Worm (Caenorhabditis elegans) whole organism, L1 larva: ENCODE measurements around the gene srg-55.
A peak's percentile ranks its signal among the peaks of the same experiment; 100 is the strongest.

ENCODE experiments used
- C04F5.9 ChIP-seq: sonication (generic microtip); optimal IDR thresholded peaks from 2 replicates; lab custom pipeline; 2016; ENCODE audit warnings: missing genetic modification characterization, missing compliant biosample characterization
- C16A3.4 ChIP-seq: fragments of 150-350 bp; optimal IDR thresholded peaks from 2 replicates; lab custom pipeline; 2014; ENCODE audit warnings: missing biosample characterization, missing genetic modification characterization
- alr-1 ChIP-seq: fragments of 200-800 bp; sonication (Bioruptor generic); optimal IDR thresholded peaks from 2 replicates; lab custom pipeline; 2018; ENCODE audit warnings: borderline replicate concordance, mild to moderate bottlenecking, missing genetic modification characterization, missing compliant biosample characterization
- ama-1 ChIP-seq: fragments of 150-350 bp; optimal IDR thresholded peaks from 2 replicates; lab custom pipeline; 2014
- blmp-1 ChIP-seq: fragments of 150-350 bp; optimal IDR thresholded peaks from 2 replicates; lab custom pipeline; 2014; ENCODE audit warnings: missing biosample characterization, missing genetic modification characterization
- ceh-88 ChIP-seq: fragments of 200-800 bp; sonication (Bioruptor generic); IDR thresholded peaks from 2 replicates; pipeline ENCODE4 v1.3.6; 2022; ENCODE audit warnings: missing genetic modification characterization, missing compliant biosample characterization
- ceh-90 ChIP-seq: sonication (generic microtip); optimal IDR thresholded peaks from 2 replicates; lab custom pipeline; 2016; ENCODE audit warnings: missing genetic modification characterization, missing compliant biosample characterization
- dpl-1 ChIP-seq, 3 experiments: fragments of 150-350 bp in 2 of 3; sonication (generic microtip) in 1 of 3; optimal IDR thresholded peaks; 2 replicates each; lab custom pipeline; 2014 to 2017; ENCODE audit warnings: missing biosample characterization in 3 of 3, missing genetic modification characterization in 3 of 3, missing genetic modification reagents in 3 of 3
- dsc-1 ChIP-seq: sonication (generic microtip); optimal IDR thresholded peaks from 2 replicates; lab custom pipeline; 2016; ENCODE audit warnings: mild to moderate bottlenecking, missing genetic modification characterization, missing compliant biosample characterization
- efl-1 ChIP-seq, 4 experiments: fragments of 150-350 bp; optimal IDR thresholded peaks in 3 of 4; peaks in 1 of 4; 1 replicate in 1 of 4; 2 replicates in 3 of 4; lab custom pipeline; 2014; ENCODE audit warnings: missing biosample characterization in 2 of 4, missing genetic modification characterization in 2 of 4, missing genetic modification reagents in 2 of 4
- egl-27 ChIP-seq, 2 experiments: fragments of 150-350 bp in 1 of 2; sonication (generic microtip); optimal IDR thresholded peaks; 3 replicates each; lab custom pipeline; 2017 to 2018; ENCODE audit warnings: missing biosample characterization in 2 of 2, missing genetic modification characterization in 2 of 2, missing genetic modification reagents in 2 of 2
- elt-2 ChIP-seq: sonication (generic microtip); optimal IDR thresholded peaks from 2 replicates; lab custom pipeline; 2016; ENCODE audit warnings: missing genetic modification characterization, mild to moderate bottlenecking, inconsistent platforms, missing compliant biosample characterization, missing genetic modification reagents
- ets-5 ChIP-seq: fragments of 200-800 bp; sonication (Bioruptor generic); IDR thresholded peaks from 2 replicates; pipeline ENCODE4 v1.3.6; 2022; ENCODE audit warnings: missing genetic modification characterization, missing compliant biosample characterization
- fkh-10 ChIP-seq: sonication (generic microtip); optimal IDR thresholded peaks from 2 replicates; lab custom pipeline; 2017; ENCODE audit warnings: missing biosample characterization, missing genetic modification reagents, missing genetic modification characterization
- fkh-8 ChIP-seq: sonication (generic microtip); optimal IDR thresholded peaks from 2 replicates; lab custom pipeline; 2016; ENCODE audit warnings: mild to moderate bottlenecking, missing genetic modification characterization, missing compliant biosample characterization
- hlh-17 ChIP-seq: fragments of 200-800 bp; sonication (Bioruptor generic); optimal IDR thresholded peaks from 2 replicates; lab custom pipeline; 2018; ENCODE audit warnings: missing genetic modification characterization, mild to moderate bottlenecking, missing compliant biosample characterization, moderate library complexity, borderline replicate concordance
- hpl-2 ChIP-seq: fragments of 150-350 bp; optimal IDR thresholded peaks from 2 replicates; lab custom pipeline; 2014; ENCODE audit warnings: missing biosample characterization, missing genetic modification reagents, missing genetic modification characterization
- isw-1 ChIP-seq: fragments of 200-800 bp; sonication (Bioruptor generic); IDR thresholded peaks from 2 replicates; pipeline ENCODE4 v1.3.6; 2022; ENCODE audit warnings: missing genetic modification characterization, missing compliant biosample characterization
- lin-14 ChIP-seq: fragments of 200-800 bp; sonication (Bioruptor generic); optimal IDR thresholded peaks from 2 replicates; lab custom pipeline; 2018; ENCODE audit warnings: mild to moderate bottlenecking, missing genetic modification characterization, moderate library complexity, missing compliant biosample characterization
- lin-35 ChIP-seq, 2 experiments: fragments of 150-350 bp; optimal IDR thresholded peaks; 2 replicates each; lab custom pipeline; 2014; ENCODE audit warnings: missing biosample characterization in 2 of 2, missing genetic modification characterization in 2 of 2, missing genetic modification reagents in 2 of 2
- lsy-2 ChIP-seq, 2 experiments: fragments of 150-350 bp; optimal IDR thresholded peaks; 2 replicates each; lab custom pipeline; 2014; ENCODE audit warnings: missing biosample characterization in 2 of 2, missing genetic modification characterization in 2 of 2
- mdl-1 ChIP-seq, 2 experiments: fragments of 150-350 bp; optimal IDR thresholded peaks; 2 replicates each; lab custom pipeline; 2014 to 2017; ENCODE audit warnings: missing biosample characterization in 2 of 2, missing genetic modification characterization in 2 of 2, inconsistent platforms in 1 of 2
- mep-1 ChIP-seq: fragments of 150-350 bp; optimal IDR thresholded peaks from 2 replicates; lab custom pipeline; 2014; ENCODE audit warnings: missing biosample characterization, missing genetic modification characterization
- nhr-12 ChIP-seq: sonication (generic microtip); optimal IDR thresholded peaks from 2 replicates; lab custom pipeline; 2017; ENCODE audit warnings: missing biosample characterization, missing genetic modification characterization
- nhr-20 ChIP-seq: sonication (generic microtip); optimal IDR thresholded peaks from 2 replicates; lab custom pipeline; 2016; ENCODE audit warnings: mild to moderate bottlenecking, missing genetic modification characterization, missing compliant biosample characterization
- nhr-28 ChIP-seq: fragments of 150-350 bp; optimal IDR thresholded peaks from 2 replicates; lab custom pipeline; 2014; ENCODE audit warnings: missing biosample characterization, missing genetic modification characterization
- nhr-76 ChIP-seq: sonication (generic microtip); optimal IDR thresholded peaks from 2 replicates; lab custom pipeline; 2017; ENCODE audit warnings: missing biosample characterization, missing genetic modification characterization
- nhr-84 ChIP-seq: sonication (generic microtip); optimal IDR thresholded peaks from 2 replicates; lab custom pipeline; 2017; ENCODE audit warnings: missing biosample characterization, missing genetic modification characterization
- nhr-90 ChIP-seq: sonication (generic microtip); optimal IDR thresholded peaks from 2 replicates; lab custom pipeline; 2016; ENCODE audit warnings: mild to moderate bottlenecking, missing genetic modification characterization, missing compliant biosample characterization; ENCODE audit not compliant: poor library complexity
- pag-3 ChIP-seq: sonication (generic microtip); optimal IDR thresholded peaks from 2 replicates; lab custom pipeline; 2017; ENCODE audit warnings: missing genetic modification characterization, mild to moderate bottlenecking, missing compliant biosample characterization, antibody characterized with exemption, borderline replicate concordance; ENCODE audit not compliant: insufficient read depth
- pax-3 ChIP-seq: fragments of 200-800 bp; sonication (Bioruptor generic); optimal IDR thresholded peaks from 2 replicates; lab custom pipeline; 2018; ENCODE audit warnings: mild to moderate bottlenecking, missing genetic modification characterization, moderate library complexity, missing compliant biosample characterization
- snu-23 ChIP-seq: sonication (generic microtip); optimal IDR thresholded peaks from 2 replicates; lab custom pipeline; 2016; ENCODE audit warnings: missing genetic modification characterization, missing compliant biosample characterization
- tbx-2 ChIP-seq: sonication (generic microtip); optimal IDR thresholded peaks from 2 replicates; lab custom pipeline; 2016; ENCODE audit warnings: missing genetic modification characterization, missing compliant biosample characterization
- unc-130 ChIP-seq: fragments of 150-350 bp; optimal IDR thresholded peaks from 2 replicates; lab custom pipeline; 2017; ENCODE audit warnings: missing biosample characterization, missing genetic modification characterization, inconsistent platforms
- unc-86 ChIP-seq: sonication (generic microtip); optimal IDR thresholded peaks from 2 replicates; lab custom pipeline; 2016; ENCODE audit warnings: missing genetic modification characterization, missing compliant biosample characterization
- unc-98 ChIP-seq: fragments of 200-800 bp; sonication (Bioruptor generic); IDR thresholded peaks from 2 replicates; pipeline ENCODE4 v1.3.6; 2022; ENCODE audit warnings: missing genetic modification characterization, missing compliant biosample characterization
- zag-1 ChIP-seq: fragments of 150-350 bp; optimal IDR thresholded peaks from 2 replicates; lab custom pipeline; 2014; ENCODE audit warnings: missing biosample characterization, missing genetic modification characterization
- zip-4 ChIP-seq: fragments of 200-800 bp; sonication (Bioruptor generic); optimal IDR thresholded peaks from 2 replicates; lab custom pipeline; 2018; ENCODE audit warnings: mild to moderate bottlenecking, missing genetic modification characterization, moderate library complexity, missing compliant biosample characterization
- ztf-11 ChIP-seq, 2 experiments: sonication (generic microtip); optimal IDR thresholded peaks; 2 replicates each; lab custom pipeline; 2016 to 2017; ENCODE audit warnings: missing genetic modification characterization in 2 of 2, missing biosample characterization in 1 of 2, missing compliant biosample characterization in 1 of 2

srg-55 gene

DNA sequence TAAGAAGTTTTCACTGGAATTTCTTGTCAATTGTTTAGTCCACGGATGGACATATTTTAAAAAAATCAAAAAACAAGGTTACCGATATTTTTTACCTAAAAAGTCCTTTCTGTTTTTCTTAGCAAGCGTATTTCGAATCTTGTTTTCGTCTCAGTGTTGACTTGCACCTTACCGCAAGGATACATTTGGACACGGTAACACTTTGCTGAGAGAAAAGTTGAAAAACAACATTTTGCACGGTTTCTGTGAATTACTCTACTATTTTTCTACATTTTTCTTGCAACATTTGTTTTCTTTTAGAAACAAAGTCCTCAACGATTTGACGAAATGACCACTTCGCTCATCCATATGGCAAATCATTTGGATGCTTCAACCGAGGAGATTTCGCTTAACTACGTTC is 21.3 kb upstream of the srg-55 start, which contains the start of gene hil-1:
hil-1 (plus strand) TSS at position 301 of the 400 bp plus-strand sequence.
- no peak for TF ChIP-seq nhr-90 (tag; lab: Kevin White, UChicago)
- TF ChIP-seq lin-35 (GFP tag; optimal IDR thresholded peaks at IDR 0.05; lab: Kevin White, UChicago) = no peak
- no peak for TF ChIP-seq nhr-28 (tag; lab: Kevin White, UChicago)
- TF ChIP-seq isw-1 (GFP tag; lab: Robert Waterston, UW) = no peak
- no peak for TF ChIP-seq hpl-2
- no peak for TF ChIP-seq zag-1 (tag; lab: Kevin White, UChicago)
- TF ChIP-seq unc-86 = no peak
- no peak for TF ChIP-seq egl-27 (tag; optimal IDR thresholded peaks at IDR 0.05; lab: Kevin White, UChicago)
- TF ChIP-seq nhr-12 (tag; lab: Kevin White, UChicago) = no peak
- no peak for TF ChIP-seq pag-3 (tag; lab: Kevin White, UChicago)
- TF ChIP-seq C04F5.9 (tag; lab: Kevin White, UChicago) = no peak
- no peak for TF ChIP-seq ets-5 (GFP tag; lab: Robert Waterston, UW)
- TF ChIP-seq nhr-84 (tag; lab: Kevin White, UChicago) = no peak
- no peak for TF ChIP-seq dpl-1 (GFP tag; optimal IDR thresholded peaks at IDR 0.05; lab: Kevin White, UChicago)
- no peak for TF ChIP-seq alr-1
- no peak for TF ChIP-seq nhr-76 (tag; lab: Kevin White, UChicago)

DNA sequence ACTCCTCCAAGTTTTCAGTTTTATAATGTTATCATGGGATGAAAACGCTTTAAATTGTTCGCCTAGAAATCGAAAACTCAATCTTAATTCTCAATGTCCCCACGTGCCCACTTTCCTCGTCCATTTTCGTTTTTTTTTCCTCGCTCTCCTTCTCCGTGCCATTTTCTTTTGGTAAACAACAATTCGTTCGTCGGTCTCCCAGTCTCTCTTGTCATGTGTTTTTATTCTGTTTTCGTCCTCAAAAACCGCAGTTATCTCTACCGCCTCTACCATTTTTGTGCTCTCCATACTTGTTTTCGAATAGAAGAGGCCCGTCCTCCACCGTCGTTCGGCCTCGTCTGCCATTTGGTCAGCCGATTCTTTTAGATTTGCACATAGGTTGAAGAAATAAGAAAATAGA is 20.4 kb upstream of the srg-55 start:
- TF ChIP-seq nhr-20 (tag; lab: Kevin White, UChicago) = peak; percentile 23
- TF ChIP-seq unc-130 (tag; lab: Kevin White, UChicago) = no peak
- TF ChIP-seq zip-4 (GFP tag; lab: Kevin White, UChicago) = no peak
- peak; percentile 0 for TF ChIP-seq fkh-8
- TF ChIP-seq blmp-1 (tag; lab: Kevin White, UChicago) = peak; percentile 83
- TF ChIP-seq pax-3 (tag; lab: Kevin White, UChicago) = peak; percentile 51
- TF ChIP-seq mdl-1 (tag; optimal IDR thresholded peaks at IDR 0.05; lab: Kevin White, UChicago) = peak in 1 of 2 experiments; percentile 70
- peak in 1 of 2 experiments; percentile 35 for TF ChIP-seq lsy-2 (tag; optimal IDR thresholded peaks at IDR 0.05; lab: Kevin White, UChicago)
- TF ChIP-seq efl-1 (optimal IDR thresholded peaks at IDR 0.05; lab: Kevin White, UChicago) = peak; percentile 2 to 8
- peak in 1 of 2 experiments; percentile 74 for TF ChIP-seq efl-1 (GFP tag; optimal IDR thresholded peaks at IDR 0.05 in 1 of 2; lab: Kevin White, UChicago)
- no peak for TF ChIP-seq fkh-10 (GFP tag; lab: Kevin White, UChicago)
- peak; percentile 45 for TF ChIP-seq snu-23
- TF ChIP-seq isw-1 (GFP tag; lab: Robert Waterston, UW) = no peak
- TF ChIP-seq C16A3.4 (tag; lab: Kevin White, UChicago) = peak; percentile 29
- peak; percentile 36 for TF ChIP-seq ama-1 (lab: Kevin White, UChicago)
- TF ChIP-seq dsc-1 (tag; lab: Kevin White, UChicago) = no peak
- TF ChIP-seq tbx-2 = peak; percentile 8
- no peak for TF ChIP-seq nhr-28 (tag; lab: Kevin White, UChicago)
- peak; percentile 77 for TF ChIP-seq lin-14 (GFP tag; lab: Kevin White, UChicago)
- TF ChIP-seq mep-1 (tag; lab: Kevin White, UChicago) = peak; percentile 48
- peak in 1 of 2 experiments; percentile 6 for TF ChIP-seq ztf-11 (tag; optimal IDR thresholded peaks at IDR 0.05; lab: Kevin White, UChicago)
- TF ChIP-seq dpl-1 (GFP tag; optimal IDR thresholded peaks at IDR 0.05; lab: Kevin White, UChicago) = peak; percentile 6 to 15 (median 6)
- TF ChIP-seq ceh-90 (tag; lab: Kevin White, UChicago) = no peak
- peak; percentile 21 to 52 for TF ChIP-seq lin-35 (GFP tag; optimal IDR thresholded peaks at IDR 0.05; lab: Kevin White, UChicago)
- TF ChIP-seq elt-2 (tag; lab: Kevin White, UChicago) = no peak
- TF ChIP-seq hlh-17 (GFP tag; lab: Kevin White, UChicago) = no peak
- no peak for TF ChIP-seq unc-98 (GFP tag; lab: Robert Waterston, UW)
- 0 out of 2 replicates have a peak, but pooled peaks have one; percentile 7 for TF ChIP-seq ceh-88
